Fruit fly (Drosophila melanogaster): ENCODE data around the gene CG10512.

CG10512 gene

DNA sequence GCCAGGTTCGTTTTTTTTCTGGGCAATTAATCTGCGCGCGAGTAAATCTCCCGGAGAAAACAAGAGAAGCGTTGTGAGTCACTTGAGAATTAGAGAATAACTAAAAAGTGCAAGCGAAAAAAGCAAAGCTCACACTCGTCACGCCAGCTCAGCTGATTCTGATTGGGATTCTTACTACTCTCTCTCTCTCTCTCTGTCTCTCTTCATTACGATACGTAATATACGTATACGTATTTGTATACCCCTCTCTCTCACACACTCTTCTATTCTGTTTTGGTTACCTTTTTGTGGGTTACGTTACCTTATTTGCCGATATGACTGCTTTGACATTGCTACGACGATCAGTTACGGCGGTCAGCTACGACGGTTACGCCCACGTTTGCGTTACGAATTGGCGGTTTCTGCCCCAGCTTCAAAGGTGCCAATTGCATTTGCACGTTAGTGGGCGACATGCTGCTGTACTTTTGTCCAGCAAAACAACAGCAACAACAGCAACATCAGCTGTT is at the start of gene CG10512, which contains the start of the genes Targ1 and Targ2:
Gene CG10512, plus strand, starts transcription at position 144 of the 506 bp plus-strand sequence.
Gene Targ1, minus strand, starts transcription at position 106 of the 506 bp plus-strand sequence.
Gene Targ2, minus strand, starts transcription at position 456 of the 506 bp plus-strand sequence.
- TF ChIP-seq ttk (optimal IDR thresholded peaks at IDR 0.05) (no peak), psq (optimal IDR thresholded peaks at IDR 0.05) (no peak), Sin3A (optimal IDR thresholded peaks at IDR 0.05) (no peak)

DNA sequence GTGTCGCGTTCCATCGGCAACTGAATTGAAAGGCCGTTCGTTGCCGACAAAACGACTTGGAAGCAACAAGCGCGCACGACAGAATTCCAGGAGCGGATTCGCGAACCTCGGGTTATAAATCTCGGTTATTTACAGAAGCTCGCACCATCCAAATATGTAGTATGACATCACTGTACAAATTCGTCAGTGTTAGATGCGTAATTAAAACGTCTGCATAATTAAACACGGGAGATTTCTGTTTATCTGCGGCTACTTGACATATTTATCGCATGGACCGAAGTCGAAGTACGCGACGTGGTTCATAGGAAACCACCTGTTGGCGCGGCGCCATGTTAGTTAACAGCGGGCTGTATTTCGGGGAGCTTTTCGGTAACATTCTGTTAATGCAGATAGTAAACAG is 30.8 kb upstream of the CG10512 start, which contains the start of gene Ac78C:
Gene Ac78C, minus strand, starts transcription at position 26 of the 400 bp plus-strand sequence.
- TF ChIP-seq psq (optimal IDR thresholded peaks at IDR 0.05) = no peak
- no peak for TF ChIP-seq ttk (optimal IDR thresholded peaks at IDR 0.05)
- no peak for TF ChIP-seq Myc (optimal IDR thresholded peaks at IDR 0.05)
- no peak for TF ChIP-seq insv (optimal IDR thresholded peaks at IDR 0.05)
- no peak for TF ChIP-seq h (optimal IDR thresholded peaks at IDR 0.05)
- no peak for TF ChIP-seq Sin3A (optimal IDR thresholded peaks at IDR 0.05)

DNA sequence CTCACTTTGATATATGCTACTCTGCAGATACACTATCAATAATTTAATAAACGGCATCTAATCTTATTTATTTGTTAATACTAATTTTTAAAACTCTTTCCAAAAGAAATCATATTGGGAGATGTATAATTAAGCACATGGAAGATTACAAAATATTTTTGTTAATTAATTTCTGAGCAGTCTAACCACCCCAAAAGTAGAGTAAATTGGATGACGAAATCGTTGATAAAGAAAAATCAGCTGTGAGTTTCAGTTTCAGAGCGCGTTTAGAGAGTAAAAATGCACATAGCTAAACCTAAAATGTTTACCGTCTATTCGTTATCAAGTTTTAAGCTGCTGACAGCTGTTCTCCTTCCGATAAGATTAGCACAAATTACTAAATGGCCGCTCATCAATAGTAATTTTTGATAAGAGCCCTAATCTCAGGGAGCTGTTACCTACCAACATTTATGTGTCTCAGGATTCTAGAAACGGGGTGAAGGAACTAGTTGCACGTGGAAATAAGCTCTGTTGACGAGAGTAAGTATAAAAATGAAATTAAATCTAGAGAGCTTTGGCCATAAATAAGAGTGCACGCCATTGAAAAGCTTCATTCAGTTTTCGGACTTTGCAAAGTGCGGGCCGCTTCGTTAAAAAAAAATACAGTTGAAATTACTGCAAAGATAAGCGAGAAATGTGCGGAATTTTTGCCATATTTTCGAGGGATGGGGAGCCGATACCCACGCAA is 30.0 kb upstream of the CG10512 start, which contains the start of the genes chb and AsnS:
Gene chb, plus strand, starts transcription at position 327 of the 727 bp plus-strand sequence.
Gene AsnS, plus strand, starts transcription at position 592 of the 727 bp plus-strand sequence.
- TF ChIP-seq h (optimal IDR thresholded peaks at IDR 0.05) (no peak), Sin3A (optimal IDR thresholded peaks at IDR 0.05) (no peak), ttk (optimal IDR thresholded peaks at IDR 0.05) (no peak), Myc (optimal IDR thresholded peaks at IDR 0.05) (no peak), psq (optimal IDR thresholded peaks at IDR 0.05) (no peak), insv (optimal IDR thresholded peaks at IDR 0.05) (no peak)

DNA sequence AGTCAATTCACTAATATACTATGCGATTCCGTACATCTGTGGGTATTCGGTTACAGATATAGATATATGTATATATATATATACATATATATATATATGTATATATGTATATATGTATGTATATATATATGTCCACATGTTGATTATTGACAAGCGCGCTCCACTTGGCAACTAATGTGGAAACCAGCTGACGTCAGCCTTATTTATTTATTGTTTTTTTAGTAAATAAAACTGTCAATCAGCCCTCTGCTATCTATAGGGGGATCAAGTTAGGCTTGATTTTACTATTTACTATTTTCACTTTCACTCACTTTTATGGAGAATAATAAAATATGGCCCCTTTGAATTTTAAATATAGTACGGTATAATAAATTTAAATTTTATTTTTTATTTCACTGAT is 27.8 kb upstream of the CG10512 start:
- TF ChIP-seq insv (optimal IDR thresholded peaks at IDR 0.05) (no peak), h (optimal IDR thresholded peaks at IDR 0.05) (no peak), psq (optimal IDR thresholded peaks at IDR 0.05) (no peak), Sin3A (optimal IDR thresholded peaks at IDR 0.05) (no peak), Myc (optimal IDR thresholded peaks at IDR 0.05) (no peak)

DNA sequence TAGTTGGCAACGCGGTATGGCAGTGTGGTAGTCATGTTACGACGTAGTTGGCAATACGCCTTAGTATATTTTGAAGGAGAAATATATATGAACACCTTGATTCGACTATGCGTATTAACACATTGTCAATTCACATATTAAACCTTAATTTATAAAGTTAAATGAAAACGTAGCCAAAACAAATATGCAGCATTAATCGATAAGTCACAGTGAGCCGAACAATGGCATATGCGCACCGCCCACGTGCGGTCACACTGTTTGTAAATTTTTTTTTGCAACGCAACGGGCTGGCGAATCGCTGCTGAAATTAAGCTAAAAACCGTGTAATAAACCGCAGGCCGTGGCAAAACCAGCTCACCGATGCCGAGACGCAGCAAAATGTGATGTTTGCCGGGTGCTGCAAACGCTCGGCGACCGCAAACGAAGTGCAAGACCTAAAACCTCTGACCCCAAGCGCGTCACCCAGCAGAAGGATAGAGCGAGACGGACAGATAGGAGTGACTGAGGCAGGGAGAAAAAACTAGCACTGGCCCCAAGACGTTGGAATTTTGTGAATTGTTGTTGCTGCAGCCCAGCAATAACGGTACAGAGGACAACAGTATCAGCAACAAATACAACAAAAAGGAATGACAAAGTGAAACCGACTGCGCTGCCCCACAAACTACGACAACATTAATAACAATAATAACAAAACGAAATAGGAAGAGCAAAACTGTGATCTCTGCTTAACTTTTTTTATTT is 27.0 kb upstream of the CG10512 start:
- TF ChIP-seq psq (optimal IDR thresholded peaks at IDR 0.05) = no peak
- TF ChIP-seq Myc (optimal IDR thresholded peaks at IDR 0.05) = no peak
- no peak for TF ChIP-seq ttk (optimal IDR thresholded peaks at IDR 0.05)
- no peak for TF ChIP-seq insv (optimal IDR thresholded peaks at IDR 0.05)
- no peak for TF ChIP-seq Sin3A (optimal IDR thresholded peaks at IDR 0.05)
- no peak for TF ChIP-seq h (optimal IDR thresholded peaks at IDR 0.05)

DNA sequence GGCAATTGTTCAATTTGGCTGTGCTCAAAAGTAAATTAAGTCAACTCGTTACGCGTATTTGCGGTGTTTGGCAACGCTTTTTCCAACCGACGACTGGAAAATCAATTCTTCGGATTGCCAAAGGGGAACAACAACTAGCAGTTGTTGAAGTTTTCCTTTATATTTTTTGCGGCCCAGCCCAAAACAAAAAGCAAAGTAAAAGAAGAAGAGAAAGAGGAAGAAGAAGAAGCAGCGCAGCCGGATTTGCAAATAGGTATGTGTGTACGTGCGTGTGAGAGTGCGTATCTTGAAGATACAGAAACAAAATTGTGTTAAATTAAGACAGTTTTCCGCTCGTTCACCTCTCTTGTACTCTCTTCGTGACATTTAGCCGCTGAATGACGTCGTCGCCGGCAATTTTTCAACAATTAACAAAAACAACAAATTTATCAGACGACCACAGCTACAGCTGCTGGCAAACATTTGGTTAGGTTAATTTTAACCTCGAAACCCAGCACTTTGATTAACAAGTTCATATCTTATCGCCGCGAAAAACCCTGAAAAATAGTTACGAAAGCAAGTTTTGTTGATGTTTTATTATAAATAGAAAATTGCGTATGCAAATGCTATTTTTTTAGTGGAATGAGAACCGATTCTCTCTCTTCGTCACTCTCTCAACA is 26.3 kb upstream of the CG10512 start:
- TF ChIP-seq insv (optimal IDR thresholded peaks at IDR 0.05) (no peak), psq (optimal IDR thresholded peaks at IDR 0.05) (no peak), h (optimal IDR thresholded peaks at IDR 0.05) (no peak), ttk (optimal IDR thresholded peaks at IDR 0.05) (no peak), Myc (optimal IDR thresholded peaks at IDR 0.05) (no peak), Sin3A (optimal IDR thresholded peaks at IDR 0.05) (no peak)

DNA sequence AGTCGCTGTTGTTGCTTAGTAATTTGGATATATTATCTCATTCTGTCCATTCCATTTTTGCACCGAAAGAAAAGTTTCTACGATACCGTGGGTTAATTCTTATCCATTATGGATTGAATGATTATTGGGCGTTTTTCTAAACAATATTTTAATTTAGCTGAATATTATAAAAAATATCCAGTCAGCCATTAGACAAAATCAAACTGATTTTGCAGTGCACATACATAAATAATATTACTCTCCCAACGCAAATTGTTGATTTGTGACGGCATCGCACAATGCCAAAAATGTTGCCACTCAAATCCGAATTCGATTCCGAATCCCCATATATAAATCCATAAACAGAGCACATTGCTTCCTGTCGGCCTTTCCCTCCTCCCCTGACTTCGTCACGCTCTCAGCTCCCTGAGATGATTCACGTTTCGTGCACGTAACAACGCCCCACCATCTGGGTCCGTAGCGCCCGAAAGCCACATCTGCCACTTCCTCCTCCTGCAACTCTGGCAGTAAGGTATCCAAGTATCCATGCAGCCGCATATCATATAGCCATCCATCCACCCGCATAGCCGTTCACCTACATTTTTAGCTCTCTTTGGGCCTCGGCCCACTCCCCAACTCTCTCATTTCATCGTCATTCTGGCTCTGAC is 25.7 kb upstream of the CG10512 start:
- TF ChIP-seq h (optimal IDR thresholded peaks at IDR 0.05) = no peak
- no peak for TF ChIP-seq insv (optimal IDR thresholded peaks at IDR 0.05)
- no peak for TF ChIP-seq ttk (optimal IDR thresholded peaks at IDR 0.05)
- TF ChIP-seq Sin3A (optimal IDR thresholded peaks at IDR 0.05) = no peak
- no peak for TF ChIP-seq Myc (optimal IDR thresholded peaks at IDR 0.05)
- no peak for TF ChIP-seq psq (optimal IDR thresholded peaks at IDR 0.05)

DNA sequence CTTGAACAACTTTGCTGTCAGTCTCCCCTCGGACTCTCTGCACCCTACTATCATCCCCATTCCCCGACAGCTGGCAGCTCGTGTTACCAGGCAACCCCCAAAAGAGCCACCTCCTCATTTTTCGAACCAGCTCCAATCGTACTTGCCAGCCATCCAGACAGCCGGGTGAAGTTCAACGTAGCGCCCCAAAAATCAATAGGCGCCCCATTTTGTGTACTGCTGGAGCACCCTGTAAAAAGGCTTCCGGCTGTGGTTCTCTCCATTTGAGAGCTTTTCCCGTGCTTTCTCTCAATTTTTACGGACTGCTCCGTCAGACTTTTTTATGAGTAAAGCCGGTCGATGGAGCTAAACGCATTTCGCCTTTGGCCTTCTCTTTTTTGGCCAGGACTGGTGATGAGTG is 17.1 kb upstream of the CG10512 start:
- TF ChIP-seq Sin3A (optimal IDR thresholded peaks at IDR 0.05) = no peak
- no peak for TF ChIP-seq psq (optimal IDR thresholded peaks at IDR 0.05)
- TF ChIP-seq h (optimal IDR thresholded peaks at IDR 0.05) = no peak
- TF ChIP-seq ttk (optimal IDR thresholded peaks at IDR 0.05) = no peak
- TF ChIP-seq insv (optimal IDR thresholded peaks at IDR 0.05) = no peak
- no peak for TF ChIP-seq Myc (optimal IDR thresholded peaks at IDR 0.05)

DNA sequence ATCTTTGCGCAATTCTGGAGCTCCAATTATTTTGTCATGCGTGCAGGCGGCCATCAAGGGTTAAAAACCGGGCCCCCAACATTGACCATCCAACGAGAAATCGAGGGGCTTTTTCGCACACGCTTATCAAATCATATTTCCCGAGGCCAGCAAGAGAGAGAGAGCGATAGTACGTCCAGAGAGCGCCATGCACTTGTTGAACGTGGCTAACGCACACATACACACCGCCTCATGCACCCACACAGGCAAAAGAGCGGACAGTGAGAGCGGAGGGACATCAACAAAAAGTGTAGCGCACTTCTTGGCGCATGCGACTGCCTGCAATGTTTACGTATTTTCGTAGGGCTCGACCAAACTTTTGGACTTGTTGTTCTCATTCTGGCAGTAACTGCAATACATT is 16.2 kb upstream of the CG10512 start:
- TF ChIP-seq psq (optimal IDR thresholded peaks at IDR 0.05) (no peak), Sin3A (optimal IDR thresholded peaks at IDR 0.05) (no peak), insv (optimal IDR thresholded peaks at IDR 0.05) (no peak), ttk (optimal IDR thresholded peaks at IDR 0.05) (no peak), h (optimal IDR thresholded peaks at IDR 0.05) (no peak), Myc (optimal IDR thresholded peaks at IDR 0.05) (no peak)

DNA sequence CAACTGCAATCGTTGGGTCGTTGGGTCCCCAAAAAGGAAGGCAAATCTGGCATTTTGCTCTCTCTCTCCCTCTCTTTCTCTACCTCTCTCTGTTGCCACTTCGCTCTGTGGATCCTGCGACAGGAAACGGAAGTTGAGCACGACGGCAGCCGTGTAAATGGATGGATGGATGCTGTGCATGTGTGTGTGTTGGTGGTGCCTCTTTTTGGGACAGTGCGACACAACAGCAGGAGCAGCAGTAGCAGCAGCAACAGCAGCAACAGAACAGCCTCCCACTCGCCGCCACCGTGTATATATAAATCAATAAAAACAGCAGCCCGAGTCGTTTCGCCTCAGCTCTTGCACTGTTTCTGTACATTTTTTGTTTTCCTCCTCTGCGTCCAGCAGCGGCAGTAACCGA is 10.7 kb upstream of the CG10512 start:
- TF ChIP-seq psq (optimal IDR thresholded peaks at IDR 0.05) = no peak
- TF ChIP-seq Myc (optimal IDR thresholded peaks at IDR 0.05) = no peak
- TF ChIP-seq insv (optimal IDR thresholded peaks at IDR 0.05) = no peak
- TF ChIP-seq Sin3A (optimal IDR thresholded peaks at IDR 0.05) = no peak
- no peak for TF ChIP-seq ttk (optimal IDR thresholded peaks at IDR 0.05)
- no peak for TF ChIP-seq h (optimal IDR thresholded peaks at IDR 0.05)

DNA sequence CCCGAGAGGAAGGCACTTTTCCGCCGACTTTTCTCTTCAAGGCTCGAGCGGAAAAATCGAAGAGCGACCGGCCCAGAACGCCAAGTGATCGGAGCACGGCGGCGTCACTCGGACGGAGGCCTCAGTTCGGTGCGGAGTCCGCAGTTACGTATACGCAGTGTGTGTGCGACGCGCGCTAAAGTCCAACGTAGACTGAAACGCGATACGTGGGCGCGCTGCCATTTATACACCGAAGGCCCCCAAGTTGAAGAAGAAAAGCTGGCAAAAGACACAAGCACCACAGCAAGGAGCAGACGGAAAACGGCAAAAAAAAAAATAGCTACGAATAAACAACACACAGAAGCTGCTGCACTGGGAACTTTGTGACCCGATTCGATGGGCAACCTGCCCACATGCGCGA is 9.6 kb upstream of the CG10512 start, which contains the start of gene CG42337:
Gene CG42337, minus strand, starts transcription at position 194 of the 400 bp plus-strand sequence.
- TF ChIP-seq Sin3A (optimal IDR thresholded peaks at IDR 0.05) = no peak
- no peak for TF ChIP-seq ttk (optimal IDR thresholded peaks at IDR 0.05)
- no peak for TF ChIP-seq Myc (optimal IDR thresholded peaks at IDR 0.05)
- no peak for TF ChIP-seq psq (optimal IDR thresholded peaks at IDR 0.05)
- TF ChIP-seq insv (optimal IDR thresholded peaks at IDR 0.05) = no peak
- no peak for TF ChIP-seq h (optimal IDR thresholded peaks at IDR 0.05)
